Worm (Caenorhabditis elegans) whole organism, L1 larva: ENCODE measurements around the gene K08B12.3.

Experiments
- C04F5.9 ChIP-seq: sonication (generic microtip); optimal IDR thresholded peaks from 2 replicates; lab custom pipeline; 2016; ENCODE audit warnings: missing genetic modification characterization, missing compliant biosample characterization
- C16A3.4 ChIP-seq: fragments of 150-350 bp; optimal IDR thresholded peaks from 2 replicates; lab custom pipeline; 2014; ENCODE audit warnings: missing biosample characterization, missing genetic modification characterization
- C34B4.2 ChIP-seq: sonication (generic microtip); optimal IDR thresholded peaks from 2 replicates; lab custom pipeline; 2017; ENCODE audit warnings: mild to moderate bottlenecking, missing genetic modification characterization, missing compliant biosample characterization
- F16B12.6 ChIP-seq: fragments of 150-350 bp; optimal IDR thresholded peaks from 2 replicates; lab custom pipeline; 2014; ENCODE audit warnings: missing biosample characterization, missing genetic modification characterization
- Y116A8C.19 ChIP-seq: sonication (generic microtip); optimal IDR thresholded peaks from 2 replicates; lab custom pipeline; 2016; ENCODE audit warnings: missing compliant biosample characterization, missing genetic modification characterization, borderline replicate concordance
- aha-1 ChIP-seq: fragments of 150-350 bp; optimal IDR thresholded peaks from 2 replicates; lab custom pipeline; 2014; ENCODE audit warnings: missing biosample characterization, missing genetic modification characterization
- aly-2 ChIP-seq: fragments of 150-350 bp; optimal IDR thresholded peaks from 2 replicates; lab custom pipeline; 2014; ENCODE audit warnings: missing biosample characterization, missing genetic modification characterization
- ceh-63 ChIP-seq: fragments of 200-800 bp; sonication (Bioruptor generic); optimal IDR thresholded peaks from 2 replicates; lab custom pipeline; 2018; ENCODE audit warnings: mild to moderate bottlenecking, missing genetic modification characterization, missing compliant biosample characterization
- ceh-8 ChIP-seq: fragments of 200-800 bp; sonication (Bioruptor generic); optimal IDR thresholded peaks from 2 replicates; lab custom pipeline; 2018; ENCODE audit warnings: mild to moderate bottlenecking, missing genetic modification characterization, moderate library complexity, missing compliant biosample characterization
- ceh-90 ChIP-seq: sonication (generic microtip); optimal IDR thresholded peaks from 2 replicates; lab custom pipeline; 2016; ENCODE audit warnings: missing genetic modification characterization, missing compliant biosample characterization
- dpl-1 ChIP-seq, 3 experiments: fragments of 150-350 bp in 2 of 3; sonication (generic microtip) in 1 of 3; optimal IDR thresholded peaks; 2 replicates each; lab custom pipeline; 2014 to 2017; ENCODE audit warnings: missing biosample characterization in 3 of 3, missing genetic modification characterization in 3 of 3, missing genetic modification reagents in 3 of 3
- dsc-1 ChIP-seq: sonication (generic microtip); optimal IDR thresholded peaks from 2 replicates; lab custom pipeline; 2016; ENCODE audit warnings: mild to moderate bottlenecking, missing genetic modification characterization, missing compliant biosample characterization
- efl-1 ChIP-seq, 4 experiments: fragments of 150-350 bp; optimal IDR thresholded peaks in 3 of 4; peaks in 1 of 4; 1 replicate in 1 of 4; 2 replicates in 3 of 4; lab custom pipeline; 2014; ENCODE audit warnings: missing biosample characterization in 2 of 4, missing genetic modification characterization in 2 of 4, missing genetic modification reagents in 2 of 4
- efl-3 ChIP-seq: fragments of 200-800 bp; sonication (Bioruptor generic); optimal IDR thresholded peaks from 2 replicates; lab custom pipeline; 2018; ENCODE audit warnings: mild to moderate bottlenecking, missing genetic modification characterization, missing compliant biosample characterization
- egl-13 ChIP-seq: sonication (generic microtip); optimal IDR thresholded peaks from 2 replicates; lab custom pipeline; 2016; ENCODE audit warnings: missing genotype, missing genetic modification reagents, missing genetic modification characterization, missing compliant biosample characterization
- fos-1 ChIP-seq: fragments of 150-350 bp; optimal IDR thresholded peaks from 2 replicates; lab custom pipeline; 2014; ENCODE audit warnings: missing biosample characterization, missing genetic modification characterization
- hlh-4 ChIP-seq: sonication (generic microtip); optimal IDR thresholded peaks from 2 replicates; lab custom pipeline; 2016; ENCODE audit warnings: mild to moderate bottlenecking, missing genetic modification characterization, missing compliant biosample characterization
- isw-1 ChIP-seq: fragments of 200-800 bp; sonication (Bioruptor generic); IDR thresholded peaks from 2 replicates; pipeline ENCODE4 v1.3.6; 2022; ENCODE audit warnings: missing genetic modification characterization, missing compliant biosample characterization
- jun-1 ChIP-seq: fragments of 150-350 bp; optimal IDR thresholded peaks from 2 replicates; lab custom pipeline; 2014; ENCODE audit warnings: missing biosample characterization, missing genetic modification reagents, missing genetic modification characterization
- lin-14 ChIP-seq: fragments of 200-800 bp; sonication (Bioruptor generic); optimal IDR thresholded peaks from 2 replicates; lab custom pipeline; 2018; ENCODE audit warnings: mild to moderate bottlenecking, missing genetic modification characterization, moderate library complexity, missing compliant biosample characterization
- lin-15B ChIP-seq: fragments of 150-350 bp; sonication (generic microtip); optimal IDR thresholded peaks from 3 replicates; lab custom pipeline; 2014; ENCODE audit warnings: missing biosample characterization, missing genetic modification characterization
- lin-35 ChIP-seq, 2 experiments: fragments of 150-350 bp; optimal IDR thresholded peaks; 2 replicates each; lab custom pipeline; 2014; ENCODE audit warnings: missing biosample characterization in 2 of 2, missing genetic modification characterization in 2 of 2, missing genetic modification reagents in 2 of 2
- lsy-2 ChIP-seq, 2 experiments: fragments of 150-350 bp; optimal IDR thresholded peaks; 2 replicates each; lab custom pipeline; 2014; ENCODE audit warnings: missing biosample characterization in 2 of 2, missing genetic modification characterization in 2 of 2
- mab-9 ChIP-seq: fragments of 200-800 bp; sonication (Bioruptor generic); IDR thresholded peaks from 2 replicates; pipeline ENCODE4 v1.3.6; 2022; ENCODE audit warnings: missing genetic modification reagents, missing genetic modification characterization, missing compliant biosample characterization
- mdl-1 ChIP-seq, 2 experiments: fragments of 150-350 bp; optimal IDR thresholded peaks; 2 replicates each; lab custom pipeline; 2014 to 2017; ENCODE audit warnings: missing biosample characterization in 2 of 2, missing genetic modification characterization in 2 of 2, inconsistent platforms in 1 of 2
- nhr-12 ChIP-seq: sonication (generic microtip); optimal IDR thresholded peaks from 2 replicates; lab custom pipeline; 2017; ENCODE audit warnings: missing biosample characterization, missing genetic modification characterization
- nhr-237 ChIP-seq: fragments of 150-350 bp; optimal IDR thresholded peaks from 2 replicates; lab custom pipeline; 2014; ENCODE audit warnings: missing biosample characterization, missing genetic modification characterization
- nhr-28 ChIP-seq: fragments of 150-350 bp; optimal IDR thresholded peaks from 2 replicates; lab custom pipeline; 2014; ENCODE audit warnings: missing biosample characterization, missing genetic modification characterization
- nhr-71 ChIP-seq: sonication (generic microtip); optimal IDR thresholded peaks from 2 replicates; lab custom pipeline; 2016; ENCODE audit warnings: mild to moderate bottlenecking, missing genetic modification characterization, moderate library complexity, missing compliant biosample characterization
- nhr-76 ChIP-seq: sonication (generic microtip); optimal IDR thresholded peaks from 2 replicates; lab custom pipeline; 2017; ENCODE audit warnings: missing biosample characterization, missing genetic modification characterization
- nhr-77 ChIP-seq: fragments of 150-350 bp; optimal IDR thresholded peaks from 2 replicates; lab custom pipeline; 2014; ENCODE audit warnings: missing biosample characterization, missing genetic modification characterization
- nhr-84 ChIP-seq: sonication (generic microtip); optimal IDR thresholded peaks from 2 replicates; lab custom pipeline; 2017; ENCODE audit warnings: missing biosample characterization, missing genetic modification characterization
- pag-3 ChIP-seq: sonication (generic microtip); optimal IDR thresholded peaks from 2 replicates; lab custom pipeline; 2017; ENCODE audit warnings: missing genetic modification characterization, mild to moderate bottlenecking, missing compliant biosample characterization, antibody characterized with exemption, borderline replicate concordance; ENCODE audit not compliant: insufficient read depth
- pax-3 ChIP-seq: fragments of 200-800 bp; sonication (Bioruptor generic); optimal IDR thresholded peaks from 2 replicates; lab custom pipeline; 2018; ENCODE audit warnings: mild to moderate bottlenecking, missing genetic modification characterization, moderate library complexity, missing compliant biosample characterization
- pqm-1 ChIP-seq: sonication (generic microtip); optimal IDR thresholded peaks from 3 replicates; lab custom pipeline; 2017; ENCODE audit warnings: missing biosample characterization, missing genetic modification characterization
- rnt-1 ChIP-seq: sonication (generic microtip); optimal IDR thresholded peaks from 2 replicates; lab custom pipeline; 2016; ENCODE audit warnings: mild to moderate bottlenecking, missing genetic modification characterization, moderate library complexity, missing compliant biosample characterization
- skn-1 ChIP-seq: fragments of 150-350 bp; optimal IDR thresholded peaks from 2 replicates; lab custom pipeline; 2014; ENCODE audit warnings: missing biosample characterization, missing genetic modification characterization
- snpc-4 ChIP-seq: fragments of 150-350 bp; optimal IDR thresholded peaks from 2 replicates; lab custom pipeline; 2014; ENCODE audit warnings: missing biosample characterization, missing genetic modification characterization
- snu-23 ChIP-seq: sonication (generic microtip); optimal IDR thresholded peaks from 2 replicates; lab custom pipeline; 2016; ENCODE audit warnings: missing genetic modification characterization, missing compliant biosample characterization
- sox-4 ChIP-seq: sonication (generic microtip); optimal IDR thresholded peaks from 2 replicates; lab custom pipeline; 2016; ENCODE audit warnings: missing genetic modification characterization, missing compliant biosample characterization
- sptf-1 ChIP-seq: fragments of 150-350 bp; optimal IDR thresholded peaks from 2 replicates; lab custom pipeline; 2014; ENCODE audit warnings: missing biosample characterization, missing genetic modification characterization
- sup-37 ChIP-seq: fragments of 200-800 bp; sonication (Bioruptor generic); optimal IDR thresholded peaks from 2 replicates; lab custom pipeline; 2018; ENCODE audit warnings: mild to moderate bottlenecking, missing genetic modification characterization, missing compliant biosample characterization
- swsn-7 ChIP-seq: sonication (generic microtip); optimal IDR thresholded peaks from 2 replicates; lab custom pipeline; 2016; ENCODE audit warnings: missing genetic modification characterization, missing compliant biosample characterization
- tlp-1 ChIP-seq: fragments of 150-350 bp; optimal IDR thresholded peaks from 2 replicates; lab custom pipeline; 2014; ENCODE audit warnings: missing biosample characterization, missing genetic modification characterization
- unc-130 ChIP-seq: fragments of 150-350 bp; optimal IDR thresholded peaks from 2 replicates; lab custom pipeline; 2017; ENCODE audit warnings: missing biosample characterization, missing genetic modification characterization, inconsistent platforms
- unc-62 ChIP-seq: fragments of 150-350 bp; optimal IDR thresholded peaks from 2 replicates; lab custom pipeline; 2014; ENCODE audit warnings: missing biosample characterization, missing genetic modification reagents, missing genetic modification characterization
- unc-86 ChIP-seq: sonication (generic microtip); optimal IDR thresholded peaks from 2 replicates; lab custom pipeline; 2016; ENCODE audit warnings: missing genetic modification characterization, missing compliant biosample characterization
- vab-15 ChIP-seq: sonication (generic microtip); optimal IDR thresholded peaks from 2 replicates; lab custom pipeline; 2017; ENCODE audit warnings: missing genotype, mild to moderate bottlenecking, missing genetic modification characterization, missing compliant biosample characterization
- xbp-1 ChIP-seq: sonication (generic microtip); optimal IDR thresholded peaks from 2 replicates; lab custom pipeline; 2016; ENCODE audit warnings: missing genetic modification characterization, missing compliant biosample characterization
- zag-1 ChIP-seq: fragments of 150-350 bp; optimal IDR thresholded peaks from 2 replicates; lab custom pipeline; 2014; ENCODE audit warnings: missing biosample characterization, missing genetic modification characterization
- zip-4 ChIP-seq: fragments of 200-800 bp; sonication (Bioruptor generic); optimal IDR thresholded peaks from 2 replicates; lab custom pipeline; 2018; ENCODE audit warnings: mild to moderate bottlenecking, missing genetic modification characterization, moderate library complexity, missing compliant biosample characterization
- ztf-11 ChIP-seq, 2 experiments: sonication (generic microtip); optimal IDR thresholded peaks; 2 replicates each; lab custom pipeline; 2016 to 2017; ENCODE audit warnings: missing genetic modification characterization in 2 of 2, missing biosample characterization in 1 of 2, missing compliant biosample characterization in 1 of 2

K08B12.3 gene

ce11 chrV:6246454-6246981 is 11.5 kb downstream of the K08B12.3 start, which contains the start of gene dmd-7:
TSS of gene dmd-7 (plus strand) at chrV:6246931.
- TF ChIP-seq unc-86 (tag; lab: Kevin White, UChicago) (peak; percentile 83), isw-1 (peak; percentile 61), nhr-12 (tag; lab: Kevin White, UChicago) (no peak), nhr-77 (peak; percentile 79), nhr-28 (tag; lab: Kevin White, UChicago) (no peak), nhr-71 (tag; lab: Kevin White, UChicago) (peak; percentile 97), swsn-7 (tag; lab: Kevin White, UChicago) (peak; percentile 86), sptf-1 (tag; lab: Kevin White, UChicago) (no peak), aha-1 (tag; lab: Kevin White, UChicago) (peak; percentile 14), C04F5.9 (tag; lab: Kevin White, UChicago) (peak; percentile 4), ztf-11 (tag; optimal IDR thresholded peaks at IDR 0.05; lab: Kevin White, UChicago) (peak in 1 of 2 experiments; percentile 48), dpl-1 (GFP tag; optimal IDR thresholded peaks at IDR 0.05; lab: Kevin White, UChicago) (peak; percentile 29 to 43 (median 43)), ceh-90 (tag; lab: Kevin White, UChicago) (no peak), sox-4 (peak; percentile 90), unc-62 (GFP tag; lab: Kevin White, UChicago) (no peak), aly-2 (tag; lab: Kevin White, UChicago) (no peak), lsy-2 (tag; optimal IDR thresholded peaks at IDR 0.05; lab: Kevin White, UChicago) (peak; percentile 82 to 84), zag-1 (tag; lab: Kevin White, UChicago) (no peak), mab-9 (0 out of 2 replicates have a peak, but pooled peaks have one; percentile 40), efl-1 (optimal IDR thresholded peaks at IDR 0.05; lab: Kevin White, UChicago) (peak; percentile 62 to 66), efl-1 (GFP tag; optimal IDR thresholded peaks at IDR 0.05 in 1 of 2; lab: Kevin White, UChicago) (peak; percentile 36 to 95), fos-1 (peak; percentile 64), nhr-84 (no peak), F16B12.6 (tag; lab: Kevin White, UChicago) (no peak), dsc-1 (tag; lab: Kevin White, UChicago) (peak; percentile 71), pax-3 (tag; lab: Kevin White, UChicago) (no peak), hlh-4 (tag; lab: Kevin White, UChicago) (no peak), skn-1 (tag; lab: Kevin White, UChicago) (peak; percentile 86), nhr-237 (tag; lab: Kevin White, UChicago) (peak; percentile 48), unc-130 (tag; lab: Kevin White, UChicago) (peak; percentile 85), lin-15B (no peak), snpc-4 (tag; lab: Kevin White, UChicago) (peak; percentile 49), rnt-1 (tag; lab: Kevin White, UChicago) (peak; percentile 84), pqm-1 (tag; lab: Kevin White, UChicago) (no peak), C16A3.4 (peak; percentile 66), sup-37 (GFP tag; lab: Kevin White, UChicago) (no peak), ceh-63 (GFP tag; lab: Kevin White, UChicago) (no peak), Y116A8C.19 (no peak), lin-14 (GFP tag; lab: Kevin White, UChicago) (peak; percentile 99), ceh-8 (GFP tag; lab: Kevin White, UChicago) (peak; percentile 31), vab-15 (tag; lab: Kevin White, UChicago) (no peak), zip-4 (GFP tag; lab: Kevin White, UChicago) (peak; percentile 4), nhr-76 (tag; lab: Kevin White, UChicago) (peak; percentile 58), efl-3 (peak; percentile 37), snu-23 (peak; percentile 95), xbp-1 (tag; lab: Kevin White, UChicago) (peak; percentile 86), mdl-1 (tag; optimal IDR thresholded peaks at IDR 0.05; lab: Kevin White, UChicago) (peak in 1 of 2 experiments; percentile 90), egl-13 (tag; lab: Kevin White, UChicago) (peak; percentile 53), jun-1 (peak; percentile 93), C34B4.2 (tag; lab: Kevin White, UChicago) (no peak), lin-35 (GFP tag; optimal IDR thresholded peaks at IDR 0.05; lab: Kevin White, UChicago) (peak; percentile 71 to 75), pag-3 (tag; lab: Kevin White, UChicago) (no peak), tlp-1 (tag; lab: Kevin White, UChicago) (no peak)
